Worm (Caenorhabditis elegans) whole organism, L4 larva: Measurements from ENCODE around the gene rfp-1.
A peak's percentile ranks its signal among the peaks of the same experiment; 100 is the strongest.

Source experiments
- F10B5.3 ChIP-seq: sonication (generic microtip); optimal IDR thresholded peaks from 2 replicates; lab custom pipeline; 2016; ENCODE audit warnings: mild to moderate bottlenecking, missing genetic modification characterization, missing compliant biosample characterization
- F37D6.2 ChIP-seq: sonication (generic microtip); optimal IDR thresholded peaks from 2 replicates; lab custom pipeline; 2016; ENCODE audit warnings: mild to moderate bottlenecking, missing genetic modification characterization, missing compliant biosample characterization
- F44E2.7 ChIP-seq: fragments of 200-800 bp; sonication (Bioruptor generic); IDR thresholded peaks from 2 replicates; pipeline ENCODE4 v2.1.2; 2022; ENCODE audit warnings: missing genetic modification characterization, missing compliant biosample characterization
- Y105C5A.15 ChIP-seq: fragments of 200-800 bp; sonication (Bioruptor generic); IDR thresholded peaks from 2 replicates; pipeline ENCODE4 v1.3.6; 2022; ENCODE audit warnings: missing genetic modification characterization, missing compliant biosample characterization
- Y75B8A.6 ChIP-seq: fragments of 200-800 bp; sonication (Bioruptor generic); IDR thresholded peaks from 2 replicates; pipeline ENCODE4 v1.3.6; 2022; ENCODE audit warnings: missing genetic modification reagents, missing genetic modification characterization, missing compliant biosample characterization
- ZK546.5 ChIP-seq, 2 experiments: sonication (generic microtip); optimal IDR thresholded peaks; 2 replicates each; lab custom pipeline; 2017; ENCODE audit warnings: missing biosample characterization in 2 of 2, missing genetic modification characterization in 2 of 2
- aha-1 ChIP-seq: fragments of 150-350 bp; peaks from one replicate; lab custom pipeline; 2014; ENCODE audit warnings: missing biosample characterization, missing genetic modification characterization
- attf-4 ChIP-seq: sonication (generic microtip); optimal IDR thresholded peaks from 3 replicates; lab custom pipeline; 2017; ENCODE audit warnings: missing biosample characterization, missing genetic modification characterization
- ceh-20 ChIP-seq: fragments of 200-800 bp; sonication (Bioruptor generic); IDR thresholded peaks from 2 replicates; pipeline ENCODE4 v1.3.6; 2022; ENCODE audit warnings: missing genetic modification reagents, missing genetic modification characterization, missing compliant biosample characterization
- ceh-44 ChIP-seq: fragments of 200-800 bp; sonication (Bioruptor generic); IDR thresholded peaks from 2 replicates; pipeline ENCODE4 v1.3.6; 2022; ENCODE audit warnings: missing genetic modification reagents, missing genetic modification characterization, missing compliant biosample characterization
- daf-19 ChIP-seq: fragments of 200-800 bp; sonication (Bioruptor generic); conservative IDR thresholded peaks from 2 replicates; pipeline ENCODE4 v1.3.6; 2022; ENCODE audit warnings: missing genetic modification characterization, missing compliant biosample characterization
- dmd-6 ChIP-seq: fragments of 200-800 bp; sonication (Bioruptor generic); IDR thresholded peaks from 2 replicates; pipeline ENCODE4 v1.3.6; 2022; ENCODE audit warnings: missing genetic modification reagents, missing genetic modification characterization, missing compliant biosample characterization
- dmd-8 ChIP-seq: fragments of 200-800 bp; sonication (Bioruptor generic); IDR thresholded peaks from 2 replicates; pipeline ENCODE4 v1.3.6; 2022; ENCODE audit warnings: missing genetic modification characterization, missing compliant biosample characterization
- dmd-9 ChIP-seq: fragments of 200-800 bp; sonication (Bioruptor generic); IDR thresholded peaks from 2 replicates; pipeline ENCODE4 v1.3.6; 2022; ENCODE audit warnings: missing genetic modification reagents, missing genetic modification characterization, missing compliant biosample characterization
- duxl-1 ChIP-seq: sonication (generic microtip); optimal IDR thresholded peaks from 2 replicates; lab custom pipeline; 2016; ENCODE audit warnings: mild to moderate bottlenecking, missing genetic modification characterization, moderate library complexity, missing compliant biosample characterization; ENCODE audit not compliant: poor library complexity
- dve-1 ChIP-seq: sonication (generic microtip); optimal IDR thresholded peaks from 2 replicates; lab custom pipeline; 2017; ENCODE audit warnings: antibody characterized with exemption, mild to moderate bottlenecking, missing genetic modification characterization, missing compliant biosample characterization; ENCODE audit not compliant: insufficient read depth
- egl-27 ChIP-seq: sonication (generic microtip); optimal IDR thresholded peaks from 3 replicates; lab custom pipeline; 2017; ENCODE audit warnings: missing biosample characterization, missing genetic modification reagents, missing genetic modification characterization
- egl-43 ChIP-seq: fragments of 200-800 bp; sonication (Bioruptor generic); IDR thresholded peaks from 2 replicates; pipeline ENCODE4 v1.3.6; 2022; ENCODE audit warnings: missing genetic modification reagents, missing genetic modification characterization, missing compliant biosample characterization
- gei-8 ChIP-seq: fragments of 200-800 bp; sonication (Bioruptor generic); optimal IDR thresholded peaks from 2 replicates; lab custom pipeline; 2018; ENCODE audit warnings: mild to moderate bottlenecking, missing genetic modification characterization, missing compliant biosample characterization
- hlh-11 ChIP-seq: fragments of 200-800 bp; sonication (Bioruptor generic); optimal IDR thresholded peaks from 2 replicates; lab custom pipeline; 2018; ENCODE audit warnings: mild to moderate bottlenecking, missing genetic modification characterization, missing compliant biosample characterization
- hlh-30 ChIP-seq: sonication (generic microtip); optimal IDR thresholded peaks from 2 replicates; lab custom pipeline; 2017; ENCODE audit warnings: antibody characterized with exemption, mild to moderate bottlenecking, missing genetic modification characterization, missing compliant biosample characterization; ENCODE audit not compliant: insufficient read depth
- jun-1 ChIP-seq: fragments of 150-350 bp; optimal IDR thresholded peaks from 2 replicates; lab custom pipeline; 2014; ENCODE audit warnings: missing biosample characterization, missing genetic modification reagents, missing genetic modification characterization
- lin-1 ChIP-seq: fragments of 200-800 bp; sonication (Bioruptor generic); IDR thresholded peaks from 2 replicates; pipeline ENCODE4 v1.3.6; 2022; ENCODE audit warnings: missing genetic modification reagents, missing genetic modification characterization, missing compliant biosample characterization
- lin-15B ChIP-seq: fragments of 150-350 bp; sonication (generic microtip); optimal IDR thresholded peaks from 3 replicates; lab custom pipeline; 2014; ENCODE audit warnings: missing biosample characterization, missing genetic modification characterization
- lsy-2 ChIP-seq, 2 experiments: fragments of 150-350 bp in 1 of 2; sonication (generic microtip) in 1 of 2; optimal IDR thresholded peaks; 2 replicates each; lab custom pipeline; 2014 to 2017; ENCODE audit warnings: missing biosample characterization in 2 of 2, missing genetic modification characterization in 2 of 2
- mdl-1 ChIP-seq, 2 experiments: fragments of 150-350 bp in 1 of 2; sonication (generic microtip) in 1 of 2; optimal IDR thresholded peaks; 2 replicates each; lab custom pipeline; 2014 to 2017; ENCODE audit warnings: missing biosample characterization in 2 of 2, missing genetic modification characterization in 2 of 2
- mes-2 ChIP-seq: sonication (generic microtip); optimal IDR thresholded peaks from 2 replicates; lab custom pipeline; 2016; ENCODE audit warnings: missing genotype, mild to moderate bottlenecking, missing genetic modification characterization, missing compliant biosample characterization; ENCODE audit not compliant: poor library complexity, severe bottlenecking
- mxl-3 ChIP-seq: fragments of 200-800 bp; sonication (Bioruptor generic); optimal IDR thresholded peaks from 2 replicates; lab custom pipeline; 2018; ENCODE audit warnings: mild to moderate bottlenecking, missing genetic modification characterization, missing compliant biosample characterization
- nhr-25 ChIP-seq: sonication (generic microtip); optimal IDR thresholded peaks from 2 replicates; lab custom pipeline; 2017; ENCODE audit warnings: missing genetic modification characterization, mild to moderate bottlenecking, missing compliant biosample characterization, antibody characterized with exemption, moderate library complexity, borderline replicate concordance; ENCODE audit not compliant: insufficient read depth
- nhr-28 ChIP-seq: fragments of 150-350 bp; optimal IDR thresholded peaks from 2 replicates; lab custom pipeline; 2014; ENCODE audit warnings: missing biosample characterization, missing genetic modification characterization
- nhr-41 ChIP-seq: fragments of 200-800 bp; sonication (Bioruptor generic); IDR thresholded peaks from 2 replicates; pipeline ENCODE4 v1.3.6; 2022; ENCODE audit warnings: missing genetic modification reagents, missing genetic modification characterization, missing compliant biosample characterization
- nhr-48 ChIP-seq: sonication (generic microtip); optimal IDR thresholded peaks from 2 replicates; lab custom pipeline; 2016; ENCODE audit warnings: mild to moderate bottlenecking, missing genetic modification characterization, missing compliant biosample characterization
- nhr-6 ChIP-seq: fragments of 150-350 bp; optimal IDR thresholded peaks from 2 replicates; lab custom pipeline; 2014; ENCODE audit warnings: missing biosample characterization, missing genetic modification characterization
- nhr-77 ChIP-seq: fragments of 150-350 bp; optimal IDR thresholded peaks from 2 replicates; lab custom pipeline; 2014; ENCODE audit warnings: missing biosample characterization, missing genetic modification characterization
- php-3 ChIP-seq: fragments of 200-800 bp; sonication (Bioruptor generic); IDR thresholded peaks from 2 replicates; pipeline ENCODE4 v1.3.6; 2022; ENCODE audit warnings: missing genetic modification reagents, missing genetic modification characterization, missing compliant biosample characterization
- pqm-1 ChIP-seq: sonication (generic microtip); optimal IDR thresholded peaks from 2 replicates; lab custom pipeline; 2017; ENCODE audit warnings: missing biosample characterization, missing genetic modification characterization
- unc-130 ChIP-seq: sonication (generic microtip); optimal IDR thresholded peaks from 2 replicates; lab custom pipeline; 2016; ENCODE audit warnings: missing genetic modification reagents, missing genetic modification characterization, missing compliant biosample characterization
- unc-39 ChIP-seq: sonication (generic microtip); optimal IDR thresholded peaks from 2 replicates; lab custom pipeline; 2017; ENCODE audit warnings: missing biosample characterization, missing genetic modification characterization
- unc-62 ChIP-seq, 3 experiments: fragments of 150-350 bp in 1 of 3; sonication (generic microtip); optimal IDR thresholded peaks in 2 of 3; peaks in 1 of 3; 1 replicate in 1 of 3; 2 replicates in 2 of 3; lab custom pipeline; 2014 to 2017; ENCODE audit warnings: missing biosample characterization in 3 of 3, missing genetic modification characterization in 3 of 3, missing genetic modification reagents in 3 of 3, missing genotype in 1 of 3
- vab-7 ChIP-seq: fragments of 200-800 bp; sonication (Bioruptor generic); IDR thresholded peaks from 2 replicates; pipeline ENCODE4 v1.3.6; 2022; ENCODE audit warnings: missing genetic modification reagents, missing genetic modification characterization, missing compliant biosample characterization
- zfp-2 ChIP-seq: sonication (generic microtip); optimal IDR thresholded peaks from 2 replicates; lab custom pipeline; 2016; ENCODE audit warnings: mild to moderate bottlenecking, missing genetic modification characterization, missing compliant biosample characterization
- zip-11 ChIP-seq: fragments of 200-800 bp; sonication (Bioruptor generic); IDR thresholded peaks from 2 replicates; pipeline ENCODE4 v1.3.6; 2022; ENCODE audit warnings: missing genetic modification characterization, missing compliant biosample characterization
- zip-2 ChIP-seq: fragments of 150-350 bp; optimal IDR thresholded peaks from 2 replicates; lab custom pipeline; 2014; ENCODE audit warnings: missing biosample characterization, missing genetic modification characterization
- ztf-7 ChIP-seq: fragments of 150-350 bp; optimal IDR thresholded peaks from 2 replicates; lab custom pipeline; 2014; ENCODE audit warnings: missing biosample characterization, missing genetic modification characterization

The rfp-1 gene

ce11 chrIII:8400478-8400877 lies 42.1 kb downstream of the rfp-1 start:
- TF ChIP-seq gei-8 (peak; percentile 44), nhr-48 (tag; lab: Kevin White, UChicago) (peak; percentile 28), php-3 (GFP tag; lab: Robert Waterston, UW) (peak; percentile 87), dve-1 (tag; lab: Kevin White, UChicago) (peak; percentile 80), hlh-11 (tag; lab: Kevin White, UChicago) (peak; percentile 82), nhr-77 (tag; lab: Kevin White, UChicago) (peak; percentile 39), mdl-1 (tag; optimal IDR thresholded peaks at IDR 0.05; lab: Kevin White, UChicago) (peak in 1 of 2 experiments; percentile 49), mxl-3 (peak; percentile 62), nhr-6 (tag; lab: Kevin White, UChicago) (no peak), nhr-25 (no peak), egl-27 (no peak), lsy-2 (tag; optimal IDR thresholded peaks at IDR 0.05; lab: Kevin White, UChicago) (peak in 1 of 2 experiments; percentile 8), Y75B8A.6 (GFP tag; lab: Robert Waterston, UW) (no peak), mes-2 (tag; lab: Kevin White, UChicago) (peak; percentile 15), lin-1 (GFP tag; lab: Robert Waterston, UW) (peak; percentile 43; the same call in 1 of the 2 replicates), hlh-30 (tag; lab: Kevin White, UChicago) (peak; percentile 7), dmd-6 (peak; percentile 97), nhr-28 (tag; lab: Kevin White, UChicago) (peak; percentile 73), ztf-7 (tag; lab: Kevin White, UChicago) (peak; percentile 82), pqm-1 (tag; lab: Kevin White, UChicago) (peak; percentile 100), attf-4 (tag; lab: Kevin White, UChicago) (no peak), egl-43 (GFP tag; lab: Robert Waterston, UW) (no peak), F10B5.3 (tag; lab: Kevin White, UChicago) (no peak), vab-7 (GFP tag; lab: Robert Waterston, UW) (no peak)

DNA sequence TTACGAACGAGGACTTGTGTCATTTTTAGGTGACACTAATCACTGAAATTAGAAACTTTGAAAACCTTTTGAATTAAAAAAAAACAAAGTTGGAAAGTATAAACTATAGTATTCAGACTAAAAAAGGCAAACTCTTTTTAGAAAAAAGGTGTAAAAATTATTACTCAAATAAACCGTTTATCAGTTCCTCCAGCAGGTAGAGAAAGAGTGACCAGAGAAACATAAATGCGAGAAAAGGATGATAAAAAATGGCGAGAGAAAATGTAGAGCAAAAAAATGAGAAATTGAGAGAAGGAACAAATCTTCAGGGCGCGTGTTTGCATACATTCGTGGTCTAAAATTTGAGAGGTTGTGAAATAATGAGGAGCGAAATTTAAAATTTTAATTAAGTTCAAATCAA lies 43.5 kb downstream of the rfp-1 start, which contains the start of gene lap-1:
lap-1 (minus strand) TSS at position 42 of the 400 bp plus-strand sequence.
- TF ChIP-seq unc-62 (GFP tag; optimal IDR thresholded peaks at IDR 0.05 in 1 of 2; lab: Kevin White, UChicago) (no peak), unc-62 (tag; optimal IDR thresholded peaks at IDR 0.05; lab: Kevin White, UChicago) (no peak), jun-1 (tag; lab: Kevin White, UChicago) (no peak), nhr-41 (GFP tag; lab: Robert Waterston, UW) (no peak), F37D6.2 (tag; lab: Kevin White, UChicago) (no peak), pqm-1 (tag; lab: Kevin White, UChicago) (peak; percentile 83), nhr-28 (tag; lab: Kevin White, UChicago) (peak; percentile 31), daf-19 (GFP tag; lab: Robert Waterston, UW) (no peak), ZK546.5 (tag; optimal IDR thresholded peaks at IDR 0.05; lab: Kevin White, UChicago) (no peak), unc-39 (tag; lab: Kevin White, UChicago) (no peak), dmd-6 (peak; percentile 28; the same call in 1 of the 2 replicates)

DNA sequence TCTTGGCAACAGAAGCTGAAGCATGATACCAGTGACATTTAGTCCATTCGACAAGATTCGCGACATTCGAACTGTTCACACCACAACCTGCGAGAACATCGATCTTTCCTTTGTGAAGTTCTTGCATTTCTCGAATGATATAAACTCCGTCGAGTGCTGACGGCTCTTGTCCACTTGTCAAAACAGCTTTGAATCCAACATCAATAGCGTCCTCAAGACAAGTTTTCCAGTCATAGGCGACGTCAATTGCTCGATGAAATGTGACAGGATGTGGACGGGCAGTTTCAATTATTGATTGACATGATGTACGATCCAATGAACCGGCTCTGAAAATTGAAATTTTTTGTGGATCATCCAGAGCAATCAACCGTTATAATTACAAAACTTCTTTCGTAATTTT lies 44.2 kb downstream of the rfp-1 start:
- TF ChIP-seq zfp-2 (no peak), zip-11 (no peak), unc-62 (GFP tag; optimal IDR thresholded peaks at IDR 0.05 in 1 of 2; lab: Kevin White, UChicago) (peak in 1 of 2 experiments; percentile 96), unc-62 (tag; optimal IDR thresholded peaks at IDR 0.05; lab: Kevin White, UChicago) (no peak), aha-1 (tag; lab: Kevin White, UChicago) (peak; percentile 89)

- TF ChIP-seq dve-1 (tag; lab: Kevin White, UChicago), result no peak
- TF ChIP-seq ceh-20 (GFP tag; lab: Robert Waterston, UW), result no peak
- TF ChIP-seq duxl-1 (tag; lab: Kevin White, UChicago), result no peak
- TF ChIP-seq dmd-9 (GFP tag; lab: Robert Waterston, UW), result no peak
- TF ChIP-seq unc-62 (GFP tag; optimal IDR thresholded peaks at IDR 0.05 in 1 of 2; lab: Kevin White, UChicago), result no peak
- no peak for TF ChIP-seq unc-62 (tag; optimal IDR thresholded peaks at IDR 0.05; lab: Kevin White, UChicago)
- no peak for TF ChIP-seq nhr-25
- no peak for TF ChIP-seq unc-130
- no peak for TF ChIP-seq Y105C5A.15 (GFP tag; lab: Robert Waterston, UW)
- TF ChIP-seq lin-15B (tag; lab: Kevin White, UChicago), result no peak
- no peak for TF ChIP-seq F37D6.2 (tag; lab: Kevin White, UChicago)
- TF ChIP-seq pqm-1 (tag; lab: Kevin White, UChicago), result no peak
- no peak for TF ChIP-seq dmd-8 (GFP tag; lab: Robert Waterston, UW)
- no peak for TF ChIP-seq ZK546.5 (tag; optimal IDR thresholded peaks at IDR 0.05; lab: Kevin White, UChicago)
- TF ChIP-seq ceh-44 (GFP tag; lab: Robert Waterston, UW), result no peak
- no peak for TF ChIP-seq F44E2.7
- no peak for TF ChIP-seq zip-2
Observed at ce11 chrIII:8403507-8403906, 45.1 kb downstream of the rfp-1 start, which contains the start of gene cutc-1. Gene cutc-1 (minus strand): TSS chrIII:8403607.
